Worm (Caenorhabditis elegans): Measurements from ENCODE around the gene F28F9.2.

F28F9.2 gene

ce11 chrIV:3803252-3803651 is 36.3 kb upstream of the F28F9.2 start, which contains the start of the genes algn-14 and M02B7.2 (continued):
- TF ChIP-seq rnt-1 (tag; optimal IDR thresholded peaks at IDR 0.05) (peak; percentile 40), unc-86 (tag; optimal IDR thresholded peaks at IDR 0.05) (no peak), eyg-1 (tag; optimal IDR thresholded peaks at IDR 0.05) (no peak), ceh-18 (tag; optimal IDR thresholded peaks at IDR 0.05) (no peak), pha-4 (tag; optimal IDR thresholded peaks at IDR 0.05) (no peak), hlh-15 (tag; optimal IDR thresholded peaks at IDR 0.05) (no peak), hlh-6 (tag; optimal IDR thresholded peaks at IDR 0.05) (no peak), sox-4 (tag; optimal IDR thresholded peaks at IDR 0.05) (no peak), ceh-24 (tag; optimal IDR thresholded peaks at IDR 0.05) (no peak), ceh-6 (GFP tag; optimal IDR thresholded peaks at IDR 0.05) (no peak), pat-9 (tag; optimal IDR thresholded peaks at IDR 0.05) (no peak), K02D7.2 (tag; optimal IDR thresholded peaks at IDR 0.05) (no peak), pha-2 (tag; optimal IDR thresholded peaks at IDR 0.05) (no peak), ama-1 (optimal IDR thresholded peaks at IDR 0.05) (no peak), che-1 (tag; optimal IDR thresholded peaks at IDR 0.05) (no peak), fkh-10 (GFP tag; optimal IDR thresholded peaks at IDR 0.05) (no peak), fkh-6 (tag; optimal IDR thresholded peaks at IDR 0.05) (no peak), F13H6.1 (tag; optimal IDR thresholded peaks at IDR 0.05) (no peak), unc-42 (tag; optimal IDR thresholded peaks at IDR 0.05) (peak; percentile 47), ceh-9 (tag; optimal IDR thresholded peaks at IDR 0.05) (no peak), T23F11.4 (GFP tag; optimal IDR thresholded peaks at IDR 0.05) (no peak), zip-5 (tag; optimal IDR thresholded peaks at IDR 0.05) (peak; percentile 60), dmd-4 (tag; optimal IDR thresholded peaks at IDR 0.05; ENCODE audit: borderline replicate concordance) (no peak), ahr-1 (tag; optimal IDR thresholded peaks at IDR 0.05) (no peak), ztf-16 (tag; optimal IDR thresholded peaks at IDR 0.05) (no peak), npax-4 (tag; optimal IDR thresholded peaks at IDR 0.05) (no peak), ceh-30 (tag; optimal IDR thresholded peaks at IDR 0.05) (no peak), madf-2 (tag; optimal IDR thresholded peaks at IDR 0.05) (no peak), ceh-2 (tag; optimal IDR thresholded peaks at IDR 0.05) (peak; percentile 77), unc-3 (GFP tag; conservative IDR thresholded peaks at IDR 0.05) (no peak), unc-3 (tag; optimal IDR thresholded peaks at IDR 0.05) (no peak), dve-1 (tag; optimal IDR thresholded peaks at IDR 0.05) (no peak), pros-1 (tag; optimal IDR thresholded peaks at IDR 0.05) (no peak), nhr-11 (tag; optimal IDR thresholded peaks at IDR 0.05) (no peak), ttx-3 (tag; optimal IDR thresholded peaks at IDR 0.05) (no peak), fax-1 (tag; optimal IDR thresholded peaks at IDR 0.05) (peak; percentile 1), tbx-2 (tag; optimal IDR thresholded peaks at IDR 0.05) (peak; percentile 76), Y22D7AL.16 (tag; optimal IDR thresholded peaks at IDR 0.05) (no peak), ceh-19 (GFP tag; optimal IDR thresholded peaks at IDR 0.05) (no peak), ceh-22 (tag; optimal IDR thresholded peaks at IDR 0.05) (no peak), sdc-2 (tag; optimal IDR thresholded peaks at IDR 0.05) (peak; percentile 1)

- TF ChIP-seq ceh-34 (tag; optimal IDR thresholded peaks at IDR 0.05) (no peak), pax-1 (tag; optimal IDR thresholded peaks at IDR 0.05) (no peak), pros-1 (tag; optimal IDR thresholded peaks at IDR 0.05) (no peak), zip-5 (tag; optimal IDR thresholded peaks at IDR 0.05) (no peak), ceh-9 (tag; optimal IDR thresholded peaks at IDR 0.05) (no peak), ztf-16 (tag; optimal IDR thresholded peaks at IDR 0.05) (no peak), nhr-232 (tag; optimal IDR thresholded peaks at IDR 0.05) (no peak), hlh-8 (tag; optimal IDR thresholded peaks at IDR 0.05) (no peak), ceh-31 (tag; optimal IDR thresholded peaks at IDR 0.05) (no peak), hlh-6 (tag; optimal IDR thresholded peaks at IDR 0.05) (no peak), gmeb-2 (tag; optimal IDR thresholded peaks at IDR 0.05) (no peak), nhr-11 (tag; optimal IDR thresholded peaks at IDR 0.05) (no peak), lim-6 (tag; optimal IDR thresholded peaks at IDR 0.05) (no peak), eyg-1 (tag; optimal IDR thresholded peaks at IDR 0.05) (no peak), ceh-30 (tag; optimal IDR thresholded peaks at IDR 0.05) (no peak)
These were observed 34.3 kb upstream of the F28F9.2 start, which contains the start of gene fbxc-47 for ce11 chrIV:3805219-3805618. Gene fbxc-47, plus strand, starts transcription at chrIV:3805519.

All from whole organism, late embryonic.